Worm (Caenorhabditis elegans) whole organism, early embryonic: ENCODE measurements around the gene tag-322.

Experiments used
- aly-1 ChIP-seq: sonication (generic microtip); optimal IDR thresholded peaks from 2 replicates; lab custom pipeline; 2016; ENCODE audit warnings: missing genetic modification characterization, missing compliant biosample characterization
- ama-1 ChIP-seq: fragments of 150-350 bp; optimal IDR thresholded peaks from 2 replicates; lab custom pipeline; 2014
- ceh-36 ChIP-seq: sonication (generic microtip); optimal IDR thresholded peaks from 2 replicates; lab custom pipeline; 2016; ENCODE audit warnings: missing genetic modification characterization, inconsistent platforms, missing compliant biosample characterization
- ets-7 ChIP-seq: sonication (generic microtip); optimal IDR thresholded peaks from 2 replicates; lab custom pipeline; 2016; ENCODE audit warnings: missing genotype, missing genetic modification characterization, missing compliant biosample characterization
- flt-1 ChIP-seq: fragments of 200-800 bp; sonication (Bioruptor generic); IDR thresholded peaks from 2 replicates; pipeline ENCODE4 v1.3.6; 2022; ENCODE audit warnings: missing genetic modification characterization, missing compliant biosample characterization
- hmbx-1 ChIP-seq: sonication (generic microtip); optimal IDR thresholded peaks from 2 replicates; lab custom pipeline; 2016; ENCODE audit warnings: mild to moderate bottlenecking, missing genetic modification characterization, missing compliant biosample characterization
- hmg-4 ChIP-seq: fragments of 200-800 bp; sonication (Bioruptor generic); optimal IDR thresholded peaks from 2 replicates; lab custom pipeline; 2018; ENCODE audit warnings: mild to moderate bottlenecking, missing genetic modification characterization, missing compliant biosample characterization
- hnd-1 ChIP-seq: sonication (generic microtip); optimal IDR thresholded peaks from 2 replicates; lab custom pipeline; 2016; ENCODE audit warnings: missing genetic modification characterization, missing compliant biosample characterization
- pes-1 ChIP-seq: fragments of 200-800 bp; sonication (Bioruptor generic); IDR thresholded peaks from 2 replicates; pipeline ENCODE4 v1.3.6; 2022; ENCODE audit warnings: missing genetic modification reagents, missing genetic modification characterization, missing compliant biosample characterization
- scrt-1 ChIP-seq: fragments of 200-800 bp; sonication (Bioruptor generic); IDR thresholded peaks from 2 replicates; pipeline ENCODE4 v1.3.6; 2022; ENCODE audit warnings: missing genetic modification characterization, missing compliant biosample characterization
- sea-1 ChIP-seq: fragments of 200-800 bp; sonication (Bioruptor generic); conservative IDR thresholded peaks from 2 replicates; pipeline ENCODE4 v1.3.6; 2022; ENCODE audit warnings: missing genetic modification characterization, missing compliant biosample characterization
- tbx-11 ChIP-seq: fragments of 200-800 bp; sonication (Bioruptor generic); IDR thresholded peaks from 2 replicates; pipeline ENCODE4 v1.3.6; 2022; ENCODE audit warnings: missing genetic modification characterization, missing compliant biosample characterization
- tbx-37 ChIP-seq: fragments of 200-800 bp; sonication (Bioruptor generic); conservative IDR thresholded peaks from 2 replicates; pipeline ENCODE4 v1.3.6; 2022; ENCODE audit warnings: missing genetic modification reagents, missing genetic modification characterization, missing compliant biosample characterization
- tra-4 ChIP-seq: sonication (generic microtip); optimal IDR thresholded peaks from 2 replicates; lab custom pipeline; 2017; ENCODE audit warnings: missing genetic modification characterization, missing compliant biosample characterization

DNA sequence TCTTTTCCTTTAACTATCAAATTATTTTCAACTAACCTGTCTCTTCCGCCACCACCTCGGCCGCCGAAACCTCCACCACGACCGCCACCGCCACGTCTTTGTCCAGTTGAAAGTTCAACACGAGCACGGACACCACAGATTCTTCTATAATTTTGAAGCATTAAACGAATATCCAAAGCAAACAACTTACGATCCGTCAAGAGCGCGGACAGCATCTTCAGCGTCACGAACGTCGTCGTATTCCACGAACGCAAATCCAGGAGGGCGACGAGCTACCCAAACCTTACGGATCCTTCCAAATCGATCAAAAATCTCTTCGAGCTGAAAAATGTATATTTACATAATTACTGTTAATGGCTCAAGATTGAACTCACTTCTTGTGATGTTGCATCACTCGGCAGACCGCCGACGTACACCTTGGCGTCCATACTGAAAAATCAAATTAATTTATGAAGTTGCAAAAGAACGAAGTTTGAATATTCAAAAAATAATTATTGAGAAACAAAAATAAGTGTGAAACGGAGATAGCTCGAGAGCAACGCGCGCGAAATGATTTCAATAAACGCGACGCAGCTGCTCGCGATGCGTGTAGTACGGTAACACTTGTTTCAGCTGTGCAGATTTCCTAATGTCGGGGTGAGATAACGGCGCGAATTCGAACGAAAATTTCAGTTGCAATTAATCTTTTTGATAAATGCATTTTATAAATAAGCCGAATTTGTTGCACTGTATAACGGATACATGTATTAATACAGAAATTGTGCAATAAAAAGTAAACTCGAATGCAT is 5.6 kb upstream of the tag-322 start, which contains the start of gene rsp-6:
- TF ChIP-seq tbx-11 = no peak
- TF ChIP-seq ets-7 (tag; lab: Kevin White, UChicago) = no peak
- no peak for TF ChIP-seq tbx-37 (GFP tag; lab: Robert Waterston, UW)
- no peak for TF ChIP-seq flt-1
- TF ChIP-seq aly-1 (tag; lab: Kevin White, UChicago) = no peak
- TF ChIP-seq sea-1 = no peak
- peak; percentile 41 for TF ChIP-seq ama-1 (lab: Kevin White, UChicago)
- TF ChIP-seq hmg-4 = no peak
- TF ChIP-seq scrt-1 (GFP tag; lab: Robert Waterston, UW) = no peak
- no peak for TF ChIP-seq ceh-36
- no peak for TF ChIP-seq pes-1 (GFP tag; lab: Robert Waterston, UW)
- no peak for TF ChIP-seq hmbx-1 (tag; lab: Kevin White, UChicago)
- no peak for TF ChIP-seq tra-4 (tag; lab: Kevin White, UChicago)
- no peak for TF ChIP-seq hnd-1 (tag; lab: Kevin White, UChicago)
